Worm (Caenorhabditis elegans) whole organism, L4 larva: ENCODE results near the gene Y46G5A.36.

Experiments
- F44E2.7 ChIP-seq: fragments of 200-800 bp; sonication (Bioruptor generic); IDR thresholded peaks from 2 replicates; pipeline ENCODE4 v2.1.2; 2022; ENCODE audit warnings: missing genetic modification characterization, missing compliant biosample characterization
- T26A8.4 ChIP-seq: fragments of 200-800 bp; sonication (Bioruptor generic); IDR thresholded peaks from 2 replicates; pipeline ENCODE4 v1.3.6; 2022; ENCODE audit warnings: missing genetic modification characterization, missing compliant biosample characterization
- aha-1 ChIP-seq: fragments of 150-350 bp; peaks from one replicate; lab custom pipeline; 2014; ENCODE audit warnings: missing biosample characterization, missing genetic modification characterization
- ama-1 ChIP-seq: fragments of 150-350 bp; optimal IDR thresholded peaks from 2 replicates; lab custom pipeline; 2014; ENCODE audit warnings: inconsistent platforms, mixed read lengths
- dmd-8 ChIP-seq: fragments of 200-800 bp; sonication (Bioruptor generic); IDR thresholded peaks from 2 replicates; pipeline ENCODE4 v1.3.6; 2022; ENCODE audit warnings: missing genetic modification characterization, missing compliant biosample characterization
- mep-1 ChIP-seq: fragments of 150-350 bp; sonication (generic microtip); optimal IDR thresholded peaks from 3 replicates; lab custom pipeline; 2014; ENCODE audit warnings: missing biosample characterization, missing genetic modification characterization
- nhr-77 ChIP-seq: fragments of 150-350 bp; optimal IDR thresholded peaks from 2 replicates; lab custom pipeline; 2014; ENCODE audit warnings: missing biosample characterization, missing genetic modification characterization
- pha-4 ChIP-seq, 2 experiments: fragments of 150-350 bp in 1 of 2; fragments of 200-800 bp in 1 of 2; sonication (Bioruptor generic) in 1 of 2; IDR thresholded peaks in 1 of 2; optimal IDR thresholded peaks in 1 of 2; 2 replicates each; pipeline versions ENCODE4 v1.3.6 to Lab custom; 2014 to 2022; ENCODE audit warnings: missing genetic modification characterization in 2 of 2, missing genetic modification reagents in 2 of 2, missing biosample characterization in 1 of 2, missing compliant biosample characterization in 1 of 2

Y46G5A.36 gene

DNA sequence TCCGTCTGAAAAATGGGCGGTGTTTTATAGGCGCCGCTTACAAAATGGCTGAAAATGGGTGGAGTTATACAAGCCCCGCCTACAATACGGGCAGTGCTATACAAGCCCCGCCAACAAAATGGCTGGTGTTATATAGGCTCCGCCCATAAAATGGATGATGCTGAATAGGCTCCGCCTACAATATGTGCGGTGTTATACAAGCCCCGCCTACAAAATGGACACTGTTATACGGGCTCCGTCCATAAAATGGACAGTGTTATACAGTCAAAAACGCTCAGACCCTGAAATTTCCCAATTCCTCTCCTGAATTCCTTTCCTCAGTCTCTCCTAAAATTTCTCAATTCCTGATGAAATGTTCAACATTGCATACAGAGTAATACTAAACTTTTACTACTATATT, 42.6 kb downstream of the Y46G5A.36 start:
- TF ChIP-seq T26A8.4 (GFP tag; lab: Robert Waterston, UW): 0 out of 2 replicates have a peak, but pooled peaks have one; percentile 13
- peak; percentile 1 for TF ChIP-seq nhr-77 (tag; lab: Kevin White, UChicago)
- TF ChIP-seq pha-4 (GFP tag; IDR thresholded peaks at IDR 0.05; lab: Robert Waterston, UW): no peak
- TF ChIP-seq pha-4 (tag; optimal IDR thresholded peaks at IDR 0.05; lab: Kevin White, UChicago): no peak
- peak; percentile 56 for TF ChIP-seq ama-1 (lab: Kevin White, UChicago)
- 0 out of 2 replicates have a peak, but pooled peaks have one; percentile 25 for TF ChIP-seq F44E2.7 (GFP tag; lab: Robert Waterston, UW)
- no peak for TF ChIP-seq mep-1 (tag; lab: Kevin White, UChicago)
- 0 out of 2 replicates have a peak, but pooled peaks have one; percentile 60 for TF ChIP-seq dmd-8
- TF ChIP-seq aha-1: peak; percentile 85
- TF ChIP-seq, all 104 proteins: peak for 6
